Fruit fly (Drosophila melanogaster) whole organism, embryonic: ENCODE results near the gene CG15247.

Experiments used
- Awh ChIP-seq: fragments of 200-800 bp; sonication (Bioruptor generic); IDR thresholded peaks from 2 replicates; pipeline ENCODE4, ENCODE4 v1.3.6; 2022; ENCODE audit warnings: missing biosample characterization, missing genetic modification characterization
- CG11247 ChIP-seq: fragments of 200-800 bp; sonication (Bioruptor generic); IDR thresholded peaks from 2 replicates; pipeline ENCODE4 v1.3.6; 2022; ENCODE audit warnings: missing biosample characterization, missing genetic modification characterization
- CG11560 ChIP-seq: fragments of 200-800 bp; sonication (Bioruptor generic); IDR thresholded peaks from 3 replicates; pipeline ENCODE4 v1.3.6; 2022; ENCODE audit warnings: missing biosample characterization, missing genetic modification characterization
- CG12659 ChIP-seq: fragments of 200-800 bp; sonication (Bioruptor generic); optimal IDR thresholded peaks from 3 replicates; lab custom pipeline; 2017; ENCODE audit warnings: mild to moderate bottlenecking, missing biosample characterization, missing genetic modification reagents, missing genetic modification characterization
- CG13287 ChIP-seq: fragments of 200-800 bp; sonication (Bioruptor generic); IDR thresholded peaks from 2 replicates; pipeline ENCODE4 v1.3.6; 2022; ENCODE audit warnings: missing biosample characterization, missing genetic modification characterization; ENCODE audit not compliant: partially characterized antibody
- CG13296 ChIP-seq: fragments of 200-800 bp; sonication (Bioruptor generic); optimal IDR thresholded peaks from 3 replicates; lab custom pipeline; 2018; ENCODE audit warnings: missing biosample characterization, mild to moderate bottlenecking, missing genetic modification characterization
- CG14667 ChIP-seq: fragments of 200-800 bp; sonication (Bioruptor generic); IDR thresholded peaks from 2 replicates; pipeline ENCODE4 v1.3.6; 2022; ENCODE audit warnings: missing biosample characterization, missing genetic modification characterization
- CG14710 ChIP-seq: fragments of 200-800 bp; sonication (Bioruptor generic); optimal IDR thresholded peaks from 3 replicates; lab custom pipeline; 2019; ENCODE audit warnings: missing biosample characterization, mild to moderate bottlenecking, missing genetic modification characterization, moderate library complexity
- CG14965 ChIP-seq: fragments of 200-800 bp; sonication (Bioruptor generic); optimal IDR thresholded peaks from 2 replicates; lab custom pipeline; 2016; ENCODE audit warnings: missing biosample characterization, missing genetic modification characterization, borderline replicate concordance
- CG15514 ChIP-seq: fragments of 200-800 bp; sonication (Bioruptor generic); optimal IDR thresholded peaks from 3 replicates; lab custom pipeline; 2017; ENCODE audit warnings: missing biosample characterization, missing genetic modification characterization, mild to moderate bottlenecking, moderate library complexity, missing genetic modification reagents
- CG15601 ChIP-seq: fragments of 200-800 bp; sonication (Bioruptor generic); optimal IDR thresholded peaks from 3 replicates; lab custom pipeline; 2019; ENCODE audit warnings: missing biosample characterization, mild to moderate bottlenecking, missing genetic modification characterization, moderate library complexity
- CG17186 ChIP-seq: fragments of 200-800 bp; sonication (Bioruptor generic); optimal IDR thresholded peaks from 3 replicates; lab custom pipeline; 2017; ENCODE audit warnings: missing biosample characterization, missing genetic modification reagents, missing genetic modification characterization
- CG1832 ChIP-seq: fragments of 200-800 bp; sonication (Bioruptor generic); optimal IDR thresholded peaks from 2 replicates; lab custom pipeline; 2017; ENCODE audit warnings: missing biosample characterization, mild to moderate bottlenecking, missing genetic modification characterization, inconsistent platforms
- CG18599 ChIP-seq: fragments of 200-800 bp; sonication (Bioruptor generic); optimal IDR thresholded peaks from 3 replicates; lab custom pipeline; 2017; ENCODE audit warnings: missing biosample characterization, missing genetic modification characterization, mild to moderate bottlenecking, moderate library complexity, missing genetic modification reagents
- CG30403 ChIP-seq: fragments of 200-800 bp; sonication (Bioruptor generic); optimal IDR thresholded peaks from 3 replicates; lab custom pipeline; 2016; ENCODE audit warnings: missing biosample characterization, missing genetic modification characterization
- CG31224 ChIP-seq: fragments of 200-800 bp; sonication (Bioruptor generic); IDR thresholded peaks from 2 replicates; pipeline ENCODE4 v1.3.6; 2022; ENCODE audit warnings: missing biosample characterization, missing genetic modification characterization
- CG3995 ChIP-seq: fragments of 200-800 bp; sonication (Bioruptor generic); optimal IDR thresholded peaks from 3 replicates; lab custom pipeline; 2016; ENCODE audit warnings: missing biosample characterization, missing genetic modification characterization
- CG5245 ChIP-seq: fragments of 200-800 bp; sonication (Bioruptor generic); optimal IDR thresholded peaks from 3 replicates; lab custom pipeline; 2016; ENCODE audit warnings: missing biosample characterization, missing genetic modification characterization
- CG6689 ChIP-seq: fragments of 200-800 bp; sonication (Bioruptor generic); IDR thresholded peaks from 2 replicates; pipeline ENCODE4 v1.3.6; 2022; ENCODE audit warnings: missing biosample characterization, missing genetic modification characterization
- CG7839 ChIP-seq: fragments of 200-800 bp; sonication (Bioruptor generic); optimal IDR thresholded peaks from 3 replicates; lab custom pipeline; 2018; ENCODE audit warnings: missing biosample characterization, mild to moderate bottlenecking, missing genetic modification characterization, moderate library complexity
- CoRest ChIP-seq: fragments of 200-800 bp; sonication (Bioruptor generic); optimal IDR thresholded peaks from 3 replicates; lab custom pipeline; 2018; ENCODE audit warnings: missing biosample characterization, mild to moderate bottlenecking, missing genetic modification characterization, moderate library complexity
- Doc2 ChIP-seq: fragments of 200-800 bp; sonication (Bioruptor generic); IDR thresholded peaks from 2 replicates; pipeline ENCODE4 v1.3.6; 2022; ENCODE audit warnings: missing biosample characterization, missing genetic modification characterization
- GATAe ChIP-seq: fragments of 200-800 bp; sonication (Bioruptor generic); conservative IDR thresholded peaks from 2 replicates; pipeline ENCODE4 v1.3.6; 2022; ENCODE audit warnings: missing biosample characterization, missing genetic modification characterization
- HHEX ChIP-seq: fragments of 200-800 bp; sonication (Bioruptor generic); optimal IDR thresholded peaks from 3 replicates; lab custom pipeline; 2017; ENCODE audit warnings: missing biosample characterization, mild to moderate bottlenecking, missing genetic modification characterization, missing genetic modification reagents
- HmgD ChIP-seq: fragments of 200-800 bp; sonication (Bioruptor generic); optimal IDR thresholded peaks from 3 replicates; lab custom pipeline; 2016; ENCODE audit warnings: missing biosample characterization, missing genetic modification characterization
- NFAT ChIP-seq: fragments of 200-800 bp; sonication (Bioruptor generic); IDR thresholded peaks from 2 replicates; pipeline ENCODE4 v1.3.6; 2022; ENCODE audit warnings: missing biosample characterization, missing genetic modification characterization
- NK7.1 ChIP-seq: fragments of 200-800 bp; sonication (Bioruptor generic); optimal IDR thresholded peaks from 3 replicates; lab custom pipeline; 2016; ENCODE audit warnings: missing biosample characterization, missing genetic modification characterization
- Ptx1 ChIP-seq: fragments of 200-800 bp; sonication (Bioruptor generic); IDR thresholded peaks from 2 replicates; pipeline ENCODE4 v1.3.6; 2022; ENCODE audit warnings: missing biosample characterization, missing genetic modification characterization
- Ravus ChIP-seq: fragments of 200-800 bp; sonication (Bioruptor generic); IDR thresholded peaks from 2 replicates; pipeline ENCODE4 v1.3.6; 2022; ENCODE audit warnings: missing biosample characterization, missing genetic modification characterization
- Side ChIP-seq: fragments of 200-800 bp; sonication (Bioruptor generic); optimal IDR thresholded peaks from 2 replicates; lab custom pipeline; 2016; ENCODE audit warnings: missing biosample characterization, missing genetic modification characterization
- Spps ChIP-seq: fragments of 200-800 bp; sonication (Bioruptor generic); optimal IDR thresholded peaks from 2 replicates; lab custom pipeline; 2018; ENCODE audit warnings: missing biosample characterization, mild to moderate bottlenecking, missing genetic modification characterization
- Stat92E ChIP-seq, 3 experiments: fragments of >200 bp in 2 of 3; fragments of 200-800 bp in 1 of 3; sonication (Bioruptor generic) in 1 of 3; optimal IDR thresholded peaks; 2 replicates each; lab custom pipeline; 2017 to 2019; ENCODE audit warnings: missing biosample characterization in 3 of 3, missing genetic modification characterization in 3 of 3, mild to moderate bottlenecking in 1 of 3, moderate library complexity in 1 of 3
- cad ChIP-seq: fragments of >200 bp; optimal IDR thresholded peaks from 2 replicates; lab custom pipeline; 2017; ENCODE audit warnings: missing biosample characterization, missing genetic modification characterization
- cas ChIP-seq: fragments of 200-800 bp; sonication (Bioruptor generic); IDR thresholded peaks from 2 replicates; pipeline ENCODE4 v1.3.6; 2022; ENCODE audit warnings: missing biosample characterization, missing genetic modification characterization
- fru ChIP-seq: fragments of >200 bp; optimal IDR thresholded peaks from 2 replicates; lab custom pipeline; 2017
- gro ChIP-seq: fragments of 200-800 bp; sonication (Bioruptor generic); optimal IDR thresholded peaks from 2 replicates; lab custom pipeline; 2016; ENCODE audit warnings: missing biosample characterization, missing genetic modification characterization
- h ChIP-seq: fragments of >200 bp; optimal IDR thresholded peaks from 2 replicates; lab custom pipeline; 2017
- jigr1 ChIP-seq: fragments of 200-800 bp; sonication (Bioruptor generic); IDR thresholded peaks from 3 replicates; pipeline ENCODE4 v1.3.6; 2022; ENCODE audit warnings: missing biosample characterization, missing genetic modification characterization
- lab ChIP-seq: fragments of 200-800 bp; sonication (Bioruptor generic); optimal IDR thresholded peaks from 3 replicates; lab custom pipeline; 2017; ENCODE audit warnings: missing biosample characterization, missing genetic modification characterization, mild to moderate bottlenecking, moderate library complexity, missing genetic modification reagents
- mam ChIP-seq: fragments of 200-800 bp; sonication (Bioruptor generic); optimal IDR thresholded peaks from 3 replicates; lab custom pipeline; 2016; ENCODE audit warnings: missing biosample characterization, missing genetic modification characterization
- odd ChIP-seq: fragments of 200-800 bp; sonication (Bioruptor generic); optimal IDR thresholded peaks from 2 replicates; lab custom pipeline; 2017; ENCODE audit warnings: missing biosample characterization, mild to moderate bottlenecking, missing genetic modification characterization
- org-1 ChIP-seq: fragments of 200-800 bp; sonication (Bioruptor generic); optimal IDR thresholded peaks from 2 replicates; lab custom pipeline; 2017; ENCODE audit warnings: missing biosample characterization, missing genetic modification characterization
- pb ChIP-seq: fragments of 200-800 bp; sonication (Bioruptor generic); optimal IDR thresholded peaks from 3 replicates; lab custom pipeline; 2016; ENCODE audit warnings: missing biosample characterization, missing genetic modification characterization
- phol ChIP-seq: fragments of 200-800 bp; sonication (Bioruptor generic); optimal IDR thresholded peaks from 3 replicates; lab custom pipeline; 2018; ENCODE audit warnings: missing biosample characterization, mild to moderate bottlenecking, missing genetic modification characterization, moderate library complexity
- psq ChIP-seq: fragments of 200-800 bp; sonication (Bioruptor generic); optimal IDR thresholded peaks from 2 replicates; lab custom pipeline; 2017; ENCODE audit warnings: missing biosample characterization, missing genetic modification characterization
- repo ChIP-seq: fragments of 200-800 bp; sonication (Bioruptor generic); optimal IDR thresholded peaks from 2 replicates; lab custom pipeline; 2016; ENCODE audit warnings: missing biosample characterization, missing genetic modification characterization
- row ChIP-seq: fragments of 200-800 bp; sonication (Bioruptor generic); IDR thresholded peaks from 3 replicates; pipeline ENCODE4 v1.3.6; 2022; ENCODE audit warnings: missing biosample characterization, missing genetic modification characterization
- schlank ChIP-seq: fragments of 200-800 bp; sonication (Bioruptor generic); optimal IDR thresholded peaks from 2 replicates; lab custom pipeline; 2018; ENCODE audit warnings: missing biosample characterization, mild to moderate bottlenecking, missing genetic modification characterization
- z ChIP-seq: fragments of 200-800 bp; sonication (Bioruptor generic); IDR thresholded peaks from 3 replicates; pipeline ENCODE4 v1.3.6; 2022; ENCODE audit warnings: missing biosample characterization, missing genetic modification characterization

CG15247 gene

DNA sequence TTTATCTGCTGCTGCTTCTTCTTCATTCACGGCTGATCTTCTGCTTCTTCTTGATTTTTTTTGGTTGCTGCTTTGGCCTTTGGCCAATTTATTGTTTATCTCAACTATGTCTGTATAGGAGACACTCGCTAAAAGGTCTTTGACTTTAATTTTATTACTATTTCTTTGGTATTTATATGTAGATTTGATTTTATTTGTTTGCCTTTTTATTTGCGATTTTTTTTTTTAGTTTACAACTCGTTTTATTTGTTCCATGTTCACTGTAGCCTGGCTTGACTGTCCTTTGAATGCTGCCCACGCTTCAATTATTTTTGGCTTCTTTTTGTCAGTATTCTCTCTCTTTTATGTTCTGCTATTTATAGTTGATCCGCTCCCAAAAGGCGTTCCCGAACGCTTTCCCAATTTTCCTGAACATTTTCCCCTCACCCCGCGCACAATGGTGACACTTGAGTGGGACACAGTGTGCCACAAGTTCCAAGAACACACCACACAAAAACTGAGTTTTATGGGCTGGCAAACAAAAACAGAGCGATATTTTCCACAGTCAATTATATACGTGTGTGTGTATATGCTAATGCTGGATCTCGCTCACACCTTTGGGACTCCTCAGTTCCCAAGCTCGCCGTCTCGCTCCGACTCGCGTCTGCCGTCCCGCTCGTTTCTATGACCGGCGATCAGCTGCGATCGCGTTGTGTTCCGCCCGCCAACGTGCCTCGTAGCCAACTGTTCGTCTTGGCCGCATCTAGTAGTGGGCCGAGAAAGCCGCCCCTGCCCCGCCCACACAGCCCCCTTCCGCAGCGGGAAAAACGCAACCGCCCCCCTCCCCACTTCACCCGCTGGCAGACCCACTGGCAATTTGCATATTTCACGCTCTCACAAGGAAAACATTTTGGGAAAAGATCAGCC, at the start of gene CG15247 (continued):
- peak; percentile 87 for TF ChIP-seq CG7839 (tag; lab: Kevin White, UChicago)
- peak; percentile 82 for TF ChIP-seq CG14667 (GFP tag; lab: Robert Waterston, UW)
- peak; percentile 30 for TF ChIP-seq HHEX
- TF ChIP-seq row (GFP tag; lab: Robert Waterston, UW): peak; percentile 88
- peak; percentile 69 for TF ChIP-seq CG30403 (GFP tag; lab: Kevin White, UChicago)
- TF ChIP-seq CG3995 (GFP tag; lab: Kevin White, UChicago): peak; percentile 28
- TF ChIP-seq NFAT (GFP tag; lab: Robert Waterston, UW): peak; percentile 80
- TF ChIP-seq gro: peak; percentile 26
- TF ChIP-seq odd (GFP tag; lab: Kevin White, UChicago): peak; percentile 16
- TF ChIP-seq CG13287 (GFP tag; lab: Robert Waterston, UW): no peak
- no peak for TF ChIP-seq HmgD (GFP tag; lab: Kevin White, UChicago)
- peak; percentile 62 for TF ChIP-seq CG12659
- TF ChIP-seq Stat92E (GFP tag; optimal IDR thresholded peaks at IDR 0.05; lab: Kevin White, UChicago): no peak
- TF ChIP-seq CG15601 (tag; lab: Kevin White, UChicago): peak; percentile 61
- TF ChIP-seq schlank (tag; lab: Kevin White, UChicago): no peak
- TF ChIP-seq pb (GFP tag; lab: Kevin White, UChicago): no peak
- peak; percentile 80 for TF ChIP-seq mam
- TF ChIP-seq CG5245 (GFP tag; lab: Kevin White, UChicago): peak; percentile 52
- no peak for TF ChIP-seq repo (GFP tag; lab: Kevin White, UChicago)
- TF ChIP-seq CG11247 (GFP tag; lab: Robert Waterston, UW): peak; percentile 79
- TF ChIP-seq psq (GFP tag; lab: Kevin White, UChicago): no peak
- TF ChIP-seq CG6689: peak; percentile 76
- peak; percentile 49 for TF ChIP-seq Ravus (GFP tag; lab: Robert Waterston, UW)
- TF ChIP-seq Doc2 (GFP tag; lab: Robert Waterston, UW): no peak
- 0 out of 3 replicates have a peak, but pooled peaks have one; percentile 43 for TF ChIP-seq z (GFP tag; lab: Robert Waterston, UW)
- TF ChIP-seq Ptx1 (GFP tag; lab: Robert Waterston, UW): peak; percentile 87
- TF ChIP-seq CG18599 (GFP tag; lab: Kevin White, UChicago): peak; percentile 58
- peak; percentile 28 for TF ChIP-seq Spps
- 0 out of 3 replicates have a peak, but pooled peaks have one; percentile 45 for TF ChIP-seq jigr1 (GFP tag; lab: Robert Waterston, UW)
- peak; percentile 53 for TF ChIP-seq Side (GFP tag; lab: Kevin White, UChicago)
- TF ChIP-seq CG17186 (GFP tag; lab: Kevin White, UChicago): no peak
- TF ChIP-seq cad: no peak
- no peak for TF ChIP-seq h
- TF ChIP-seq CoRest (tag; lab: Kevin White, UChicago): peak; percentile 84
- peak; percentile 70 for TF ChIP-seq lab (GFP tag; lab: Kevin White, UChicago)
- TF ChIP-seq phol (tag; lab: Kevin White, UChicago): peak; percentile 79
- peak; percentile 66 for TF ChIP-seq CG13296 (GFP tag; lab: Kevin White, UChicago)
- peak; percentile 70 for TF ChIP-seq cas (GFP tag; lab: Robert Waterston, UW)
- TF ChIP-seq CG14710 (tag; lab: Kevin White, UChicago): peak; percentile 64
- no peak for TF ChIP-seq org-1 (GFP tag; lab: Kevin White, UChicago)
- peak; percentile 73 for TF ChIP-seq CG1832
- peak; percentile 65; the same call in 2 of the 3 replicates for TF ChIP-seq CG11560 (tag; lab: Robert Waterston, UW)
- peak; percentile 37 for TF ChIP-seq NK7.1
- no peak for TF ChIP-seq CG14965 (GFP tag; lab: Kevin White, UChicago)
- TF ChIP-seq Awh (GFP tag; lab: Robert Waterston, UW): peak; percentile 62; the same call in 1 of the 2 replicates
- peak; percentile 66 for TF ChIP-seq CG31224 (GFP tag; lab: Robert Waterston, UW)
- no peak for TF ChIP-seq fru
- TF ChIP-seq GATAe (GFP tag; lab: Robert Waterston, UW): no peak
- peak; percentile 3 for TF ChIP-seq CG15514 (GFP tag; lab: Kevin White, UChicago)
